Fruit fly (Drosophila melanogaster): ENCODE data around the gene CG4325.

Gene CG4325

dm6 chrX:2087501-2087900 is 43.9 kb upstream of the CG4325 start (continued):
- TF ChIP-seq Meics (GFP tag; optimal IDR thresholded peaks at IDR 0.05), result peak; percentile 33
- TF ChIP-seq peb (GFP tag; IDR thresholded peaks at IDR 0.05), result no peak
- TF ChIP-seq CG8924 (tag; optimal IDR thresholded peaks at IDR 0.05), result peak; percentile 57
- peak; percentile 63 for TF ChIP-seq lab (GFP tag; optimal IDR thresholded peaks at IDR 0.05)
- no peak for TF ChIP-seq Lim3 (GFP tag; IDR thresholded peaks at IDR 0.05)
- peak; percentile 54 for TF ChIP-seq her (GFP tag; optimal IDR thresholded peaks at IDR 0.05)
- peak; percentile 29 for TF ChIP-seq CG18011 (GFP tag; optimal IDR thresholded peaks at IDR 0.05)
- peak; percentile 60 for TF ChIP-seq grau (tag; optimal IDR thresholded peaks at IDR 0.05)
- TF ChIP-seq CG4360 (GFP tag; IDR thresholded peaks at IDR 0.05), result 0 out of 2 replicates have a peak, but pooled peaks have one; percentile 33
- peak; percentile 36 for TF ChIP-seq ttk (GFP tag; IDR thresholded peaks at IDR 0.05)
- TF ChIP-seq CG10267 (tag; optimal IDR thresholded peaks at IDR 0.05), result peak; percentile 5
- peak; percentile 64; the same call in 1 of the 2 replicates for TF ChIP-seq Xrp1 (GFP tag; IDR thresholded peaks at IDR 0.05)
- TF ChIP-seq gt (GFP tag; IDR thresholded peaks at IDR 0.05), result 0 out of 2 replicates have a peak, but pooled peaks have one; percentile 16
- TF ChIP-seq Hr3 (GFP tag; optimal IDR thresholded peaks at IDR 0.05), result peak; percentile 57
- peak; percentile 74 for TF ChIP-seq gem (tag; optimal IDR thresholded peaks at IDR 0.05)
- TF ChIP-seq CG12942 (GFP tag; optimal IDR thresholded peaks at IDR 0.05), result peak; percentile 31
- TF ChIP-seq HLH54F (GFP tag; optimal IDR thresholded peaks at IDR 0.05), result peak; percentile 36
- TF ChIP-seq CG1529 (GFP tag; optimal IDR thresholded peaks at IDR 0.05), result peak; percentile 51
- TF ChIP-seq CG14441 (GFP tag; IDR thresholded peaks at IDR 0.05), result peak; percentile 75
- TF ChIP-seq Atf3 (GFP tag; optimal IDR thresholded peaks at IDR 0.05), result peak; percentile 43
- peak; percentile 68 for TF ChIP-seq NfI (GFP tag; optimal IDR thresholded peaks at IDR 0.05)
- TF ChIP-seq slbo (GFP tag; IDR thresholded peaks at IDR 0.05), result peak; percentile 76
- no peak for TF ChIP-seq Scr (GFP tag; IDR thresholded peaks at IDR 0.05; ENCODE audit: partially characterized antibody)
- TF ChIP-seq inv (GFP tag; IDR thresholded peaks at IDR 0.05; ENCODE audit: partially characterized antibody), result no peak
- TF ChIP-seq Drgx (GFP tag; IDR thresholded peaks at IDR 0.05), result peak; percentile 86
- peak; percentile 54 for TF ChIP-seq Hmr (GFP tag; optimal IDR thresholded peaks at IDR 0.05)
- TF ChIP-seq CG4820 (GFP tag; optimal IDR thresholded peaks at IDR 0.05), result peak; percentile 16
- peak; percentile 24 for TF ChIP-seq tin (GFP tag; optimal IDR thresholded peaks at IDR 0.05)
- TF ChIP-seq en (GFP tag; optimal IDR thresholded peaks at IDR 0.05), result no peak
- peak; percentile 14 for TF ChIP-seq CG17802 (tag; optimal IDR thresholded peaks at IDR 0.05)
- TF ChIP-seq nau (GFP tag; optimal IDR thresholded peaks at IDR 0.05), result peak; percentile 46
- peak; percentile 64 for TF ChIP-seq CoRest (tag; optimal IDR thresholded peaks at IDR 0.05)
- TF ChIP-seq Six4 (GFP tag; optimal IDR thresholded peaks at IDR 0.05), result peak; percentile 28
- TF ChIP-seq twi (tag; optimal IDR thresholded peaks at IDR 0.05), result peak; percentile 8
- TF ChIP-seq da (GFP tag; optimal IDR thresholded peaks at IDR 0.05), result no peak
- TF ChIP-seq prd (optimal IDR thresholded peaks at IDR 0.05), result no peak
- TF ChIP-seq prd (GFP tag; IDR thresholded peaks at IDR 0.05), result peak; percentile 82
- TF ChIP-seq bab2 (GFP tag; optimal IDR thresholded peaks at IDR 0.05), result peak; percentile 70
- TF ChIP-seq H15 (GFP tag; IDR thresholded peaks at IDR 0.05), result 0 out of 3 replicates have a peak, but pooled peaks have one; percentile 42
- TF ChIP-seq Eip74EF (GFP tag; optimal IDR thresholded peaks at IDR 0.05), result peak in 1 of 2 experiments; percentile 3
- peak; percentile 65 for TF ChIP-seq CG32772 (GFP tag; IDR thresholded peaks at IDR 0.05)
- TF ChIP-seq fu2 (GFP tag; optimal IDR thresholded peaks at IDR 0.05), result peak; percentile 55
- no peak for TF ChIP-seq CG13296 (GFP tag; optimal IDR thresholded peaks at IDR 0.05)
- TF ChIP-seq CG8359 (GFP tag; optimal IDR thresholded peaks at IDR 0.05; ENCODE audit: borderline replicate concordance), result no peak
- TF ChIP-seq CG14667 (GFP tag; IDR thresholded peaks at IDR 0.05), result peak; percentile 51
- peak; percentile 28 for TF ChIP-seq CG33213 (GFP tag; optimal IDR thresholded peaks at IDR 0.05)
- TF ChIP-seq CG18619 (GFP tag; optimal IDR thresholded peaks at IDR 0.05), result peak; percentile 71
- peak; percentile 44; the same call in 2 of the 3 replicates for TF ChIP-seq Mrtf (GFP tag; IDR thresholded peaks at IDR 0.05)
- TF ChIP-seq tap (tag; optimal IDR thresholded peaks at IDR 0.05), result peak; percentile 51
- peak; percentile 76 for TF ChIP-seq dmrt99B (tag; optimal IDR thresholded peaks at IDR 0.05)
- no peak for TF ChIP-seq vfl (GFP tag; optimal IDR thresholded peaks at IDR 0.05)
